Worm (Caenorhabditis elegans): Measurements from ENCODE around the gene map-1.

map-1 gene

DNA sequence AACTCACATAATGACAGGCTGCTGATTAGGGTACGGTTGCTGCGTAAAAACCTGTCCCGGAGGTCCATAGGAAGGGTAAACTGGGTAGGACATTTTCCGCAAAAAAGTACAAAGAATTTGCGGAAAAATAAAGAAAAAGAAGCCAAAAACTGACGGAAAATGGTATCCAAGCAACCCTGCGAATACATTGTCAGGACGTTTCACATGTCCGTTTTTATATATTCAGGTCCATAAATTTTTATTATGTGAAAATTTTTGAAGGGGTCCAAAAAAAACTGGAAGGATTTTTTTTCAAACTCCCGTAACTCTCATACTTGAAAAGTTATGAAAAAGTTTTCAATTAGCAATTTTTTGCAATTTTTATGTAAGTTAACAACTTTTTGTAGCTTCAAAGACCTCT is 44.5 kb downstream of the map-1 start, which contains the start of gene CC8.3:
CC8.3 (minus strand) TSS at position 101 of the 400 bp plus-strand sequence.
- TF ChIP-seq sem-2 (GFP tag; optimal IDR thresholded peaks at IDR 0.05) (no peak), ceh-39 (tag; optimal IDR thresholded peaks at IDR 0.05) (no peak), drap-1 (GFP tag; optimal IDR thresholded peaks at IDR 0.05) (no peak), ces-1 (GFP tag; optimal IDR thresholded peaks at IDR 0.05) (no peak), ham-2 (GFP tag; optimal IDR thresholded peaks at IDR 0.05) (no peak), unc-39 (tag; optimal IDR thresholded peaks at IDR 0.05) (no peak), M03D4.4 (tag; optimal IDR thresholded peaks at IDR 0.05) (no peak), zip-8 (tag; optimal IDR thresholded peaks at IDR 0.05) (no peak), lin-32 (GFP tag; optimal IDR thresholded peaks at IDR 0.05) (no peak), mls-2 (tag; optimal IDR thresholded peaks at IDR 0.05) (no peak), mep-1 (tag; optimal IDR thresholded peaks at IDR 0.05) (no peak), flh-1 (GFP tag; optimal IDR thresholded peaks at IDR 0.05) (no peak), lin-13 (tag; optimal IDR thresholded peaks at IDR 0.05) (no peak), blmp-1 (tag; optimal IDR thresholded peaks at IDR 0.05) (no peak), ceh-43 (GFP tag; optimal IDR thresholded peaks at IDR 0.05) (no peak), nhr-2 (tag; optimal IDR thresholded peaks at IDR 0.05) (no peak), unc-120 (tag; optimal IDR thresholded peaks at IDR 0.05; ENCODE audit: poor library complexity, severe bottlenecking) (no peak), unc-62 (GFP tag; optimal IDR thresholded peaks at IDR 0.05) (no peak)

DNA sequence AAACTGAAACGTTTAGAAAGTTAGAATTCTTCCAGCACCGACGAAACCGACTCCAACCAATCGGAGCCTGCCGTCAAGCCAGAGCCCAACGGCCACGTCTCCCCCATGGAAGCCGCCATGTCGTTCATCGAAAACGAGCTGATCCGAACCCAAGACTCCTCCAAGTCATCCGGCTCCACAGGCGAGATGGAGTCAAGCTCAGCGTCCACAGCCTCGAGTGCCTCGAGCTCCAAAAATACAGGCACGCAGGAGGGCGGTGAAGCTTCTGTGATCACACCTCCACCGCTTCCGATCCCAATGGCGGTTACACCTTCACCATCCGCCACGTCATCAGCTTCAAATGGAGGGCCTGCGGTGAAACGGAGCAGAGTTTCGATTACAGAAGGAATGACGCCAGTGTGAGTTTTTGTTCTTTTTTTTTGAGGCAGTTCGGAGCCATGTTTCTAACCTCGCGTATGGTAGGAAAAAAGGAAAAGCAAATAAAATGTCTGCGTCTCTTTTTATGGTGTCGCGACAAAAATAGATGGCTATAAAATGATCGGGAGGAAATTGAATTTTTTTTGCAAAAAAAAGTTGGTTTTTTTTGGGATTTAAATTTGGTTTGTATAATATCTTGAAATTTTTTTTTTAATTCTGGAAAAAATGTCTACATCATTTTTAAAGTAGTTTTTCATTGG is 48.3 kb downstream of the map-1 start:
- TF ChIP-seq snpc-4 (tag; optimal IDR thresholded peaks at IDR 0.05) (no peak), cnd-1 (tag; optimal IDR thresholded peaks at IDR 0.05) (no peak), lsy-2 (tag; optimal IDR thresholded peaks at IDR 0.05) (no peak), hlh-1 (tag; optimal IDR thresholded peaks at IDR 0.05) (no peak), elt-1 (tag; optimal IDR thresholded peaks at IDR 0.05; ENCODE audit: borderline replicate concordance, insufficient read depth) (no peak), pha-4 (tag; optimal IDR thresholded peaks at IDR 0.05) (no peak), mls-2 (tag; optimal IDR thresholded peaks at IDR 0.05) (no peak), ceh-83 (GFP tag; optimal IDR thresholded peaks at IDR 0.05) (no peak), nhr-28 (tag; optimal IDR thresholded peaks at IDR 0.05) (no peak), nhr-76 (tag; optimal IDR thresholded peaks at IDR 0.05) (no peak), zip-8 (tag; optimal IDR thresholded peaks at IDR 0.05) (no peak), nhr-237 (tag; optimal IDR thresholded peaks at IDR 0.05) (no peak), M03D4.4 (tag; optimal IDR thresholded peaks at IDR 0.05) (no peak), sptf-1 (tag; optimal IDR thresholded peaks at IDR 0.05) (no peak)

DNA sequence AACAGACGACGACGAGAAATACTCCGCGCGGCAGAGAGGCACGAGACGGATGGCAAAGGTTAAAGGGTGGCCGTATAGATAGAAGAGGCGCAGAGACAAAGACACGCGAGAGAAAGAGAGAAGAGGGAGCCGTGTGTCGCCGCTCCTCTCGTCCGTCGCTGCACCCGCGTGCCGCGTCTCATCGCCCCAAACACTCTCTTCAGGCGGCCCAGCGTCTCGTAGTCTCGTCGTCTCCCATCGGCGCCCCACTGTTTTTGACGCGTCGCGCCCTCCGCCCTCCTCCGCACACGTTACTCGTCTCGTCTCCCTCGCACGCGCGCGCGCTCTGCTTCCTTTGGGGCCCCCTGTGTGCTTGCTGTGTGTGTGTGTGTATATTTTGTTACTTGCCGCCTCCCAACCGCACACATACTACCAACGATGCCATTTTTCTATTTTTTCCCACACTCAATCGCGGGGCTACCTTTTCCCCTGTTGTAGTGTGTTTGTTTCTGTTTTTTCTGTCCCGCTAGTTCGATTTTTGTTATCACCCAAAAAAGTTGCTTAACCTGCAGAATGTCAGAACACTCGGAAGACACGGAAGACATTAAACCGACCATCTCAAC is 50.0 kb downstream of the map-1 start, which contains the start of gene madf-9:
madf-9 (plus strand) TSS at position 552 of the 602 bp plus-strand sequence.
- no peak for TF ChIP-seq lsy-2 (tag; optimal IDR thresholded peaks at IDR 0.05)
- no peak for TF ChIP-seq cnd-1 (tag; optimal IDR thresholded peaks at IDR 0.05)
- TF ChIP-seq elt-1 (tag; optimal IDR thresholded peaks at IDR 0.05; ENCODE audit: borderline replicate concordance, insufficient read depth) = no peak
- no peak for TF ChIP-seq ces-1 (GFP tag; optimal IDR thresholded peaks at IDR 0.05)
- no peak for TF ChIP-seq zip-8 (tag; optimal IDR thresholded peaks at IDR 0.05)
- TF ChIP-seq ham-2 (GFP tag; optimal IDR thresholded peaks at IDR 0.05) = no peak
- no peak for TF ChIP-seq nhr-12 (tag; optimal IDR thresholded peaks at IDR 0.05)
- TF ChIP-seq bed-3 (GFP tag; optimal IDR thresholded peaks at IDR 0.05) = no peak
- no peak for TF ChIP-seq lin-13 (tag; optimal IDR thresholded peaks at IDR 0.05)
- no peak for TF ChIP-seq nhr-76 (tag; optimal IDR thresholded peaks at IDR 0.05)
- no peak for TF ChIP-seq hlh-1 (tag; optimal IDR thresholded peaks at IDR 0.05)
- no peak for TF ChIP-seq ceh-39 (tag; optimal IDR thresholded peaks at IDR 0.05)
- no peak for TF ChIP-seq ztf-11 (tag; optimal IDR thresholded peaks at IDR 0.05)
- peak; percentile 34 for TF ChIP-seq flh-1 (GFP tag; optimal IDR thresholded peaks at IDR 0.05)
- no peak for TF ChIP-seq unc-39 (tag; optimal IDR thresholded peaks at IDR 0.05)
- TF ChIP-seq nhr-28 (tag; optimal IDR thresholded peaks at IDR 0.05) = no peak
- TF ChIP-seq unc-120 (tag; optimal IDR thresholded peaks at IDR 0.05; ENCODE audit: poor library complexity, severe bottlenecking) = no peak
- TF ChIP-seq M03D4.4 (tag; optimal IDR thresholded peaks at IDR 0.05) = no peak
- TF ChIP-seq blmp-1 (tag; optimal IDR thresholded peaks at IDR 0.05) = no peak
- TF ChIP-seq sem-2 (GFP tag; optimal IDR thresholded peaks at IDR 0.05) = no peak
- TF ChIP-seq pha-4 (tag; optimal IDR thresholded peaks at IDR 0.05) = peak; percentile 51
- TF ChIP-seq snpc-4 (tag; optimal IDR thresholded peaks at IDR 0.05) = no peak
- no peak for TF ChIP-seq elt-3 (tag; optimal IDR thresholded peaks at IDR 0.05)
- no peak for TF ChIP-seq ceh-83 (GFP tag; optimal IDR thresholded peaks at IDR 0.05)
- no peak for TF ChIP-seq nhr-2 (tag; optimal IDR thresholded peaks at IDR 0.05)
- no peak for TF ChIP-seq mab-5 (tag; optimal IDR thresholded peaks at IDR 0.05)
- no peak for TF ChIP-seq mep-1 (tag; optimal IDR thresholded peaks at IDR 0.05)
- peak; percentile 56 for TF ChIP-seq sptf-1 (tag; optimal IDR thresholded peaks at IDR 0.05)
- peak; percentile 42 for TF ChIP-seq drap-1 (GFP tag; optimal IDR thresholded peaks at IDR 0.05)
- TF ChIP-seq nhr-237 (tag; optimal IDR thresholded peaks at IDR 0.05) = peak; percentile 51
- peak; percentile 32 for TF ChIP-seq mls-2 (tag; optimal IDR thresholded peaks at IDR 0.05)
- no peak for TF ChIP-seq unc-62 (GFP tag; optimal IDR thresholded peaks at IDR 0.05)
- no peak for TF ChIP-seq tbx-8 (GFP tag; optimal IDR thresholded peaks at IDR 0.05)
- TF ChIP-seq lin-32 (GFP tag; optimal IDR thresholded peaks at IDR 0.05) = no peak
- no peak for TF ChIP-seq ceh-43 (GFP tag; optimal IDR thresholded peaks at IDR 0.05)
